Worm (Caenorhabditis elegans) whole organism, young adult: ENCODE data around the gene dylt-2.

Experiments
- B0261.1 ChIP-seq: sonication (generic microtip); optimal IDR thresholded peaks from 2 replicates; lab custom pipeline; 2016; ENCODE audit warnings: mild to moderate bottlenecking, missing genetic modification characterization, moderate library complexity, missing compliant biosample characterization
- B0336.3 ChIP-seq: fragments of 200-800 bp; sonication (Bioruptor generic); IDR thresholded peaks from 2 replicates; pipeline ENCODE4 v1.3.6; 2022; ENCODE audit warnings: missing genetic modification characterization, missing compliant biosample characterization
- C06A6.2 ChIP-seq: fragments of 200-800 bp; sonication (Bioruptor generic); conservative IDR thresholded peaks from 2 replicates; pipeline ENCODE4 v1.3.6; 2022; ENCODE audit warnings: missing genetic modification characterization, missing compliant biosample characterization
- C17E4.6 ChIP-seq: fragments of 200-800 bp; sonication (Bioruptor generic); IDR thresholded peaks from 2 replicates; pipeline ENCODE4 v1.3.6; 2022; ENCODE audit warnings: missing genetic modification reagents, missing genetic modification characterization, missing compliant biosample characterization
- F57C9.4 ChIP-seq: sonication (generic microtip); optimal IDR thresholded peaks from 2 replicates; lab custom pipeline; 2017; ENCODE audit warnings: mild to moderate bottlenecking, missing genetic modification characterization, missing compliant biosample characterization
- Y56A3A.18 ChIP-seq: fragments of 200-800 bp; sonication (Bioruptor generic); IDR thresholded peaks from 2 replicates; pipeline ENCODE4 v1.3.6; 2022; ENCODE audit warnings: missing genetic modification reagents, missing genetic modification characterization, missing compliant biosample characterization
- Y67H2A.10 ChIP-seq: fragments of 200-800 bp; sonication (Bioruptor generic); conservative IDR thresholded peaks from 2 replicates; pipeline ENCODE4 v1.3.6; 2022; ENCODE audit warnings: missing genetic modification reagents, missing genetic modification characterization, missing compliant biosample characterization
- aptf-3 ChIP-seq: fragments of 200-800 bp; sonication (Bioruptor generic); IDR thresholded peaks from 2 replicates; pipeline ENCODE4 v1.3.6; 2022; ENCODE audit warnings: missing genetic modification characterization, missing compliant biosample characterization
- athp-1 ChIP-seq: sonication (generic microtip); optimal IDR thresholded peaks from 2 replicates; lab custom pipeline; 2017; ENCODE audit warnings: mild to moderate bottlenecking, missing genetic modification characterization, missing compliant biosample characterization
- attf-3 ChIP-seq: fragments of 200-800 bp; sonication (Bioruptor generic); conservative IDR thresholded peaks from 2 replicates; pipeline ENCODE4 v1.3.6; 2022; ENCODE audit warnings: missing genetic modification reagents, missing genetic modification characterization, missing compliant biosample characterization
- attf-5 ChIP-seq: fragments of 200-800 bp; sonication (Bioruptor generic); optimal IDR thresholded peaks from 2 replicates; lab custom pipeline; 2018; ENCODE audit warnings: mild to moderate bottlenecking, missing genetic modification characterization, missing compliant biosample characterization
- bed-2 ChIP-seq: fragments of 200-800 bp; sonication (Bioruptor generic); IDR thresholded peaks from 2 replicates; pipeline ENCODE4 v1.3.6; 2022; ENCODE audit warnings: missing genetic modification reagents, missing genetic modification characterization, missing compliant biosample characterization
- cebp-2 ChIP-seq: fragments of 200-800 bp; sonication (Bioruptor generic); IDR thresholded peaks from 2 replicates; pipeline ENCODE4 v1.3.6; 2022; ENCODE audit warnings: missing genetic modification characterization, missing compliant biosample characterization
- ceh-40 ChIP-seq: fragments of 200-800 bp; sonication (Bioruptor generic); IDR thresholded peaks from 2 replicates; pipeline ENCODE4 v1.3.6; 2022; ENCODE audit warnings: missing genetic modification characterization, missing compliant biosample characterization
- ceh-79 ChIP-seq: sonication (generic microtip); optimal IDR thresholded peaks from 2 replicates; lab custom pipeline; 2017; ENCODE audit warnings: mild to moderate bottlenecking, missing genetic modification characterization, missing compliant biosample characterization
- die-1 ChIP-seq: sonication (generic microtip); optimal IDR thresholded peaks from 2 replicates; lab custom pipeline; 2016; ENCODE audit warnings: missing genotype, mild to moderate bottlenecking, missing genetic modification characterization, missing compliant biosample characterization
- dpff-1 ChIP-seq: sonication (generic microtip); optimal IDR thresholded peaks from 2 replicates; lab custom pipeline; 2017; ENCODE audit warnings: mild to moderate bottlenecking, missing genetic modification characterization, missing compliant biosample characterization
- efl-1 ChIP-seq: fragments of 150-350 bp; optimal IDR thresholded peaks from 2 replicates; lab custom pipeline; 2014; ENCODE audit warnings: missing biosample characterization, missing genetic modification reagents, missing genetic modification characterization
- fkh-3 ChIP-seq: sonication (generic microtip); optimal IDR thresholded peaks from 2 replicates; lab custom pipeline; 2016; ENCODE audit warnings: mild to moderate bottlenecking, missing genetic modification characterization, missing compliant biosample characterization
- hmg-1.2 ChIP-seq: fragments of 200-800 bp; sonication (Bioruptor generic); IDR thresholded peaks from 2 replicates; pipeline ENCODE4 v1.3.6; 2022; ENCODE audit warnings: missing genetic modification reagents, missing genetic modification characterization, missing compliant biosample characterization
- hrde-1 ChIP-seq: sonication (generic microtip); optimal IDR thresholded peaks from 2 replicates; lab custom pipeline; 2016; ENCODE audit warnings: missing genetic modification characterization, mild to moderate bottlenecking, missing compliant biosample characterization, moderate library complexity, missing genotype, missing genetic modification reagents, borderline replicate concordance
- let-607 ChIP-seq, 2 experiments: fragments of 200-800 bp in 1 of 2; sonication (Bioruptor generic) in 1 of 2; sonication (generic microtip) in 1 of 2; optimal IDR thresholded peaks; 2 replicates each; lab custom pipeline; 2016 to 2018; ENCODE audit warnings: mild to moderate bottlenecking in 2 of 2, missing compliant biosample characterization in 2 of 2, missing genetic modification characterization in 2 of 2, moderate library complexity in 2 of 2, missing genotype in 1 of 2
- lin-35 ChIP-seq, 3 experiments: fragments of 150-350 bp in 2 of 3; sonication (generic microtip) in 1 of 3; optimal IDR thresholded peaks; 2 replicates each; lab custom pipeline; 2014 to 2018; ENCODE audit warnings: missing biosample characterization in 3 of 3, missing genetic modification characterization in 3 of 3, missing genetic modification reagents in 3 of 3
- nfyb-1 ChIP-seq: fragments of 200-800 bp; sonication (Bioruptor generic); IDR thresholded peaks from 2 replicates; pipeline ENCODE4 v1.3.6; 2022; ENCODE audit warnings: missing genetic modification reagents, missing genetic modification characterization, missing compliant biosample characterization
- nhr-80 ChIP-seq: sonication (generic microtip); optimal IDR thresholded peaks from 2 replicates; lab custom pipeline; 2016; ENCODE audit warnings: missing genetic modification characterization, missing compliant biosample characterization
- rec-8 ChIP-seq, 2 experiments: sonication (generic microtip); optimal IDR thresholded peaks; 2 replicates each; lab custom pipeline; 2016; ENCODE audit warnings: mild to moderate bottlenecking in 2 of 2, missing genetic modification characterization in 2 of 2, missing genetic modification reagents in 2 of 2, missing genotype in 2 of 2, missing biosample characterization in 1 of 2, missing compliant biosample characterization in 1 of 2, moderate library complexity in 1 of 2
- repo-1 ChIP-seq: sonication (generic microtip); optimal IDR thresholded peaks from 2 replicates; lab custom pipeline; 2017; ENCODE audit warnings: mild to moderate bottlenecking, missing genetic modification characterization, missing compliant biosample characterization
- rpc-1 ChIP-seq, 2 experiments: fragments of 150-350 bp in 1 of 2; sonication (generic microtip) in 1 of 2; optimal IDR thresholded peaks; 2 replicates each; lab custom pipeline; 2014 to 2018; ENCODE audit warnings: missing biosample characterization in 1 of 2, missing genetic modification characterization in 1 of 2, missing genetic modification reagents in 1 of 2, missing genotype in 1 of 2
- snpc-1.1 ChIP-seq: sonication (generic microtip); optimal IDR thresholded peaks from 2 replicates; lab custom pipeline; 2017; ENCODE audit warnings: missing genetic modification characterization, mild to moderate bottlenecking, missing compliant biosample characterization, antibody characterized with exemption, moderate library complexity, missing genotype, missing genetic modification reagents; ENCODE audit not compliant: insufficient read depth
- snpc-3.4 ChIP-seq: sonication (generic microtip); optimal IDR thresholded peaks from 2 replicates; lab custom pipeline; 2017; ENCODE audit warnings: missing genetic modification characterization, mild to moderate bottlenecking, missing compliant biosample characterization, antibody characterized with exemption, moderate library complexity, missing genotype, missing genetic modification reagents
- somi-1 ChIP-seq: fragments of 200-800 bp; sonication (Bioruptor generic); optimal IDR thresholded peaks from 2 replicates; lab custom pipeline; 2018; ENCODE audit warnings: mild to moderate bottlenecking, missing genetic modification characterization, missing compliant biosample characterization
- unc-62 ChIP-seq: fragments of 150-350 bp; optimal IDR thresholded peaks from 2 replicates; lab custom pipeline; 2014; ENCODE audit warnings: missing biosample characterization, missing genetic modification reagents, missing genetic modification characterization
- xnd-1 ChIP-seq: sonication (generic microtip); optimal IDR thresholded peaks from 2 replicates; lab custom pipeline; 2016; ENCODE audit warnings: missing genotype, missing genetic modification reagents, missing genetic modification characterization, missing compliant biosample characterization
- zfh-2 ChIP-seq: fragments of 200-800 bp; sonication (Bioruptor generic); conservative IDR thresholded peaks from 2 replicates; pipeline ENCODE4 v1.3.6; 2022; ENCODE audit warnings: missing genetic modification reagents, missing genetic modification characterization, missing compliant biosample characterization
- ztf-26 ChIP-seq: sonication (generic microtip); optimal IDR thresholded peaks from 2 replicates; lab custom pipeline; 2017; ENCODE audit warnings: missing genetic modification characterization, missing compliant biosample characterization
- ztf-28 ChIP-seq: fragments of 200-800 bp; sonication (Bioruptor generic); IDR thresholded peaks from 2 replicates; pipeline ENCODE4 v1.3.6; 2022; ENCODE audit warnings: missing genetic modification reagents, missing genetic modification characterization, missing compliant biosample characterization

The dylt-2 gene

DNA sequence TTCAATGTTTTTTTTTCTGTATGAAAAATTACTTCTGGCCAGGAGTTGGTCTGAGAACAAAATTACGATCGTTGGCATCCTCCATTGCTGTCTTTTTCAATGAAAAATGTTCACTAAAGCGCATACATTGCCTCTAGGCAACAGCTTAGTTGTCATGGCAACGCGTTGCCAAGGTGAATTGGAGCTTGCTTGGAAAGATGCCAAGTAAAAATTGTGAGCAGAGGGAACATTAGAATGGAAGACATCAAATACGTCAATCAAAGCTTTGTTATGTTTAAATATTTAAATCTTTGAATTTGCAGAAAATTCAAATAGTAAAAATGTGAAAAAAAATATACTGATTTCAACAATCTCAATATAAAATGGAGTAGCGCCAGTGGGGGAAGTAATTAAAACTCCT is at the start of gene dylt-2:
Gene dylt-2, minus strand, starts transcription at position 101 of the 400 bp plus-strand sequence.
- TF ChIP-seq B0261.1 (no peak), ceh-79 (tag; lab: Kevin White, UChicago) (no peak), attf-5 (GFP tag; lab: Kevin White, UChicago) (no peak), F57C9.4 (tag; lab: Kevin White, UChicago) (no peak), ztf-28 (GFP tag; lab: Robert Waterston, UW) (no peak), ztf-26 (tag; lab: Kevin White, UChicago) (no peak), snpc-3.4 (tag; lab: Kevin White, UChicago) (no peak), bed-2 (GFP tag; lab: Robert Waterston, UW) (no peak), let-607 (tag; optimal IDR thresholded peaks at IDR 0.05; lab: Kevin White, UChicago) (no peak)

DNA sequence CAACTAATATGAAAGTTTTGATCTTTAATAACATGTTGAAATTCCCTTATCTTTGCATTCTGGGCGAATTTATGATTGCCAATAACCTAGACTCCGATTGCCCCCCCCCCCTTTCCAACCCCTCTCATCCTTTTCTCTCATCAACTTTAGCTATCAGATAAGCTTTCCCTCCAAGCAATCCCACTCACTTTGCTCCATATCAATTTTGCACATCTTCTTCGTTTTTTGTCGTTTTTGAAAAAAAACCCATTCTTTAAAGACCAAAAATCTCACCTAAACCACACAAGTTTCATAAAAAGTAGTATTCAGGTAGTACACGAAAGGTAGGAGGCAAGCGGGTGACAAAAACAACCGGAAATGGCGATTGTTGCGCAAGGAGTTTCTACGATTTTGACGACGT is 47.9 kb upstream of the dylt-2 start, which contains the start of gene twk-18:
Gene twk-18, plus strand, starts transcription at position 301 of the 400 bp plus-strand sequence.
- TF ChIP-seq attf-3 (GFP tag; lab: Robert Waterston, UW), result no peak
- TF ChIP-seq snpc-1.1 (tag; lab: Kevin White, UChicago), result no peak
- no peak for TF ChIP-seq C06A6.2 (GFP tag; lab: Robert Waterston, UW)
- no peak for TF ChIP-seq ceh-40 (GFP tag; lab: Robert Waterston, UW)
- TF ChIP-seq ztf-28 (GFP tag; lab: Robert Waterston, UW), result no peak
- no peak for TF ChIP-seq lin-35 (GFP tag; optimal IDR thresholded peaks at IDR 0.05; lab: Kevin White, UChicago)
- TF ChIP-seq rec-8 (tag; optimal IDR thresholded peaks at IDR 0.05; lab: Kevin White, UChicago), result no peak
- TF ChIP-seq rpc-1 (optimal IDR thresholded peaks at IDR 0.05; lab: Kevin White, UChicago), result no peak
- no peak for TF ChIP-seq rpc-1 (tag; optimal IDR thresholded peaks at IDR 0.05; lab: Kevin White, UChicago)
- TF ChIP-seq athp-1 (tag; lab: Kevin White, UChicago), result no peak
- TF ChIP-seq somi-1 (GFP tag; lab: Kevin White, UChicago), result no peak
- TF ChIP-seq C17E4.6 (GFP tag; lab: Robert Waterston, UW), result no peak

DNA sequence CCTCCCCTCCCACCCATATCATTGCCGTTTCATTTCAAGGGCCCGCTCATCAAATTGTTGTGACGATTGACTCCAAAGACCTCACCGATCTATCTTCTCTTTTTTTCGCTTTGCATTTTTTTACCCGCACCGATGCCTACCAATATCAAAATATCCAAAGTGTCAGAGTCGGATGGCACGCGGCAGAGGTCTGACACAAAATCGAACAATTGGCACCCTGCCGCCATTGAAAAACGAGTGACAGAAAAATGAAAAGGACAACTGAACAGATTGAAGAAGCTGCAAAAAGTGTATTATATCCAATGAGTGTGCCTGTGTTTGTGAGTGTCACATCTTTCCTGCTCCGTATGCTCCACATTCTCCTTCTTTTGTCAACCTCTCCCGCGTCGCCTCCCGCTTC is 46.5 kb upstream of the dylt-2 start:
- no peak for TF ChIP-seq fkh-3
- TF ChIP-seq zfh-2 (GFP tag; lab: Robert Waterston, UW), result no peak
- no peak for TF ChIP-seq B0261.1
- no peak for TF ChIP-seq xnd-1 (tag; lab: Kevin White, UChicago)
- no peak for TF ChIP-seq efl-1 (GFP tag; lab: Kevin White, UChicago)
- TF ChIP-seq Y56A3A.18 (GFP tag; lab: Robert Waterston, UW), result no peak
- TF ChIP-seq rpc-1 (optimal IDR thresholded peaks at IDR 0.05; lab: Kevin White, UChicago), result no peak
- TF ChIP-seq rpc-1 (tag; optimal IDR thresholded peaks at IDR 0.05; lab: Kevin White, UChicago), result no peak
- TF ChIP-seq F57C9.4 (tag; lab: Kevin White, UChicago), result no peak
- TF ChIP-seq B0336.3 (GFP tag; lab: Robert Waterston, UW), result no peak
- TF ChIP-seq die-1 (tag; lab: Kevin White, UChicago), result no peak
- no peak for TF ChIP-seq aptf-3 (GFP tag; lab: Robert Waterston, UW)
- no peak for TF ChIP-seq hmg-1.2 (GFP tag; lab: Robert Waterston, UW)
- no peak for TF ChIP-seq unc-62 (GFP tag; lab: Kevin White, UChicago)
- no peak for TF ChIP-seq bed-2 (GFP tag; lab: Robert Waterston, UW)
- TF ChIP-seq dpff-1 (tag; lab: Kevin White, UChicago), result no peak

DNA sequence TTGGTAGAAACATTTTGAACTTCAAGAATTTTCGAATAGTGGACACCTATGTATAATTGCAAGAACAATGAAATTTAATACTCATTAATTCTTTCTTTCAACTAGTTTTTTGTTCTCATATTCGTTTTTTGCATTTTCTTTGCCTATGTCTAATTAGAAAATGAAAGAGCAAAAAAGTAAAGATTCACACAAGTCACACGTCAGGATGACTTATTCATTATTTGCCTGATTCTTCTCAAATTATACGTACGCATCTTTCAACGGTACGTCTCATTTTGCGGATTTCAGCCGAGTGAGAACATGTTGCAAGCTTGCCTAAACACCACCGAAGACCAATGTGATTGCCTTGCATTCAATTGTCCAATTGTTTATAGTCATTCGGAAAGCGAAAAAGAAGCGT is 40.7 kb upstream of the dylt-2 start, which contains the start of gene nmur-1:
Gene nmur-1, plus strand, starts transcription at position 301 of the 400 bp plus-strand sequence.
- TF ChIP-seq nfyb-1 (GFP tag; lab: Robert Waterston, UW) (no peak), C17E4.6 (GFP tag; lab: Robert Waterston, UW) (no peak), ztf-28 (GFP tag; lab: Robert Waterston, UW) (no peak), Y67H2A.10 (GFP tag; lab: Robert Waterston, UW) (no peak), hrde-1 (tag; lab: Kevin White, UChicago) (no peak), nhr-80 (tag; lab: Kevin White, UChicago) (no peak), rpc-1 (optimal IDR thresholded peaks at IDR 0.05; lab: Kevin White, UChicago) (no peak), rpc-1 (tag; optimal IDR thresholded peaks at IDR 0.05; lab: Kevin White, UChicago) (no peak), cebp-2 (GFP tag; lab: Robert Waterston, UW) (no peak), die-1 (tag; lab: Kevin White, UChicago) (no peak), attf-5 (GFP tag; lab: Kevin White, UChicago) (no peak), repo-1 (tag; lab: Kevin White, UChicago) (no peak), attf-3 (GFP tag; lab: Robert Waterston, UW) (no peak)
- TF ChIP-seq, all 124 proteins: peak for 0
